Worm (Caenorhabditis elegans): Measurements from ENCODE around the gene pqn-63.

DNA sequence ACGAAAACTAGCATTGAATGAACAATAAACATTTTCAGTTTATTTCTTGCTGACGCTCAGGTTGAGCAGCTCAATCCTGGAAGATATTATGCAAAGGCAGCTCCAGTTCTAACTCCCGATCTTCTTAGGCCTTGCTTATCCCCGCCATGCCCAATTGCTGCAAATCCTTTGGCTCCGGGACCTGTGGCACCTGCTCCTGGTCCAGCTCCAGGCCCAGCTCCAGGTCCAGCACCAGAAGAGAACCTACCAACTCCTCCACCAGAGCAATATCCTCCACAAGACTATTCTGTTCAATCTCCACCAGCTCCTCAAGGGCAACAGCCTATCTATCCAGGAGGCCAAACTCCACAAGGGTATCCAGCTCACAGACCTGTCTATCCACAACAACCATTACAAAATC, 299 bp downstream of the pqn-63 start:
- no peak for TF ChIP-seq ztf-29 (GFP tag; IDR thresholded peaks at IDR 0.05)
- no peak for TF ChIP-seq cog-1 (tag; optimal IDR thresholded peaks at IDR 0.05)
- TF ChIP-seq flt-1 (GFP tag; IDR thresholded peaks at IDR 0.05) = no peak
- TF ChIP-seq ref-1 (GFP tag; conservative IDR thresholded peaks at IDR 0.05) = no peak
- no peak for TF ChIP-seq T22C8.4 (GFP tag; IDR thresholded peaks at IDR 0.05)

Data from whole organism, midembryonic.